Worm (Caenorhabditis elegans): Measurements from ENCODE around the gene T10D4.6.

Gene T10D4.6

ce11 chrII:3172176-3172575 lies 53.0 kb downstream of the T10D4.6 start, which contains the start of gene Y27F2A.10:
TSS of gene Y27F2A.10 (minus strand) at chrII:3172276.
- TF ChIP-seq pax-3 (tag; optimal IDR thresholded peaks at IDR 0.05) (no peak), rnt-1 (tag; optimal IDR thresholded peaks at IDR 0.05) (no peak), unc-86 (tag; optimal IDR thresholded peaks at IDR 0.05) (no peak), hpl-2 (GFP tag; optimal IDR thresholded peaks at IDR 0.05) (no peak), lin-14 (GFP tag; optimal IDR thresholded peaks at IDR 0.05) (no peak), lin-15B (tag; optimal IDR thresholded peaks at IDR 0.05) (no peak), tbx-2 (tag; optimal IDR thresholded peaks at IDR 0.05) (no peak), lsy-2 (tag; optimal IDR thresholded peaks at IDR 0.05) (no peak), ces-1 (GFP tag; optimal IDR thresholded peaks at IDR 0.05) (no peak), nhr-77 (tag; optimal IDR thresholded peaks at IDR 0.05) (no peak), pqm-1 (tag; optimal IDR thresholded peaks at IDR 0.05) (no peak), blmp-1 (tag; optimal IDR thresholded peaks at IDR 0.05) (no peak), nhr-19 (GFP tag; conservative IDR thresholded peaks at IDR 0.05) (no peak), egl-13 (tag; optimal IDR thresholded peaks at IDR 0.05) (no peak), dpl-1 (GFP tag; optimal IDR thresholded peaks at IDR 0.05) (no peak), elt-3 (tag; optimal IDR thresholded peaks at IDR 0.05) (no peak), swsn-7 (tag; optimal IDR thresholded peaks at IDR 0.05) (no peak), snu-23 (GFP tag; optimal IDR thresholded peaks at IDR 0.05) (no peak)
